Fruit fly (Drosophila melanogaster): ENCODE data around the gene CG15629.

The CG15629 gene

DNA sequence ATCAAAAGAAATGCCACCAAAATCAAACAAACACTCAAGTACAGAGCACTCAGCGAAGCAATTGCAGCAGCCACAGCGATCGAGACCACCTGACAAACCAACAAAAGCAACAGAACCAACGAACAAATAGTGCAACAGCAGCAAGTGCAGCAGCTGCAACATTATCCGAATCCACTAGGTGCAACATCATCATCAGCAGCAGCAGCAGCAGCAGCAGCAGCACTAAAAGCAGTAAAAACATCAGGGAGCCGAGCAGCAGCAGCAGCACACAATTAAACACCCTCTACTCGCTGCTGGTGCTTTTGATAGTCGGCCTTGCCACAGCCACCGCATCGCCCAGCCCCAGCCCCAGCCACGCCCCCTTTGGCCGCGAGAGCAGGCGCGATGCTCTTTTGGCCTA, 52.6 kb downstream of the CG15629 start:
- TF ChIP-seq Sin3A (optimal IDR thresholded peaks at IDR 0.05) (no peak), Myc (optimal IDR thresholded peaks at IDR 0.05) (no peak), ttk (optimal IDR thresholded peaks at IDR 0.05) (no peak), h (optimal IDR thresholded peaks at IDR 0.05) (no peak), psq (optimal IDR thresholded peaks at IDR 0.05) (no peak), insv (optimal IDR thresholded peaks at IDR 0.05) (no peak)

Measured in Kc167 (cell line).